Fruit fly (Drosophila melanogaster): ENCODE measurements around the gene ImpE2.

- TF ChIP-seq CG8319 (GFP tag; optimal IDR thresholded peaks at IDR 0.05): no peak
- no peak for TF ChIP-seq Met (GFP tag; optimal IDR thresholded peaks at IDR 0.05)
- TF ChIP-seq salr (GFP tag; optimal IDR thresholded peaks at IDR 0.05): no peak
- TF ChIP-seq CG16779 (tag; optimal IDR thresholded peaks at IDR 0.05): no peak
- no peak for TF ChIP-seq Eip75B (GFP tag; optimal IDR thresholded peaks at IDR 0.05)
Observed at dm6 chr3L:3535674-3536073, 23.2 kb upstream of the ImpE2 start.

Data from whole organism, prepupa.